Fruit fly (Drosophila melanogaster): ENCODE results near the gene Ocrl.

Ocrl gene

DNA sequence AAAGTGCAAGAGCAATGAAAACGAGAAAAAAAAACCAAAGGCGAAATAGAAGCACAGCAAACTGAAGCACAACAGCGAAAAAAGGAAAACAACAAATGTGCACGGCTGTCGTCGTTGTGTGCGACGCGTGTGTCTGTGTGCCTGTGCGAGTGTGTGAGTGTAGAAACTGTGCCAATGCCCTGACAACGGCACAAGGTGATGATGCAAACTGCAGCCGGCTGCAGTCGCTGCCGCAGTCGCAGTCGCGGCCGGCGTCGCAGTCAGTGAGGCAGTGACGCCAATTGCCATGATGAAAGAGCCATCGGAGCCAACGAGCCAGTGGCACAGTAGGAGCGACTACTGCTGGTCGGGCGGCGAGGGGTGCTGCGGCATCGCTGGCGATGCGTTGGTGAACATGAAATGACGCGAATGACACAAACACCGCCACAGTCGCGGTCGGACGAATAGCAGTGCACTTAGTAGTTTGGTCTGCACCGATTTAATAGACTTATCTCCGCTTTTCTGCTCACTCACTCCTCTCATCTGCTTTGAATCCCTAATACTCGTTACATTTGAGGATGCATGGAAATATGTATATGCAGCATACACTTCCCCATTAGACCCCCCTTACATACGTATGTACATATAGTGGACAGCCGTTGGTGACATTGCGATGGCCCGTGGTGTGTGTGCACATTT lies 45.9 kb downstream of the Ocrl start (continued):
- TF ChIP-seq CG10631 (GFP tag; optimal IDR thresholded peaks at IDR 0.05) (peak; percentile 71), fd59A (GFP tag; optimal IDR thresholded peaks at IDR 0.05) (peak; percentile 66), topi (GFP tag; optimal IDR thresholded peaks at IDR 0.05) (peak; percentile 37), CG31627 (GFP tag; optimal IDR thresholded peaks at IDR 0.05) (peak; percentile 43), CG1621 (tag; optimal IDR thresholded peaks at IDR 0.05) (peak; percentile 75), fd85E (GFP tag; optimal IDR thresholded peaks at IDR 0.05) (peak; percentile 0), spab (GFP tag; optimal IDR thresholded peaks at IDR 0.05) (peak; percentile 68), CG8319 (GFP tag; optimal IDR thresholded peaks at IDR 0.05) (peak; percentile 16), CG11902 (GFP tag; optimal IDR thresholded peaks at IDR 0.05) (peak; percentile 69), Lpt (GFP tag; optimal IDR thresholded peaks at IDR 0.05) (peak; percentile 83), Sox14 (GFP tag; optimal IDR thresholded peaks at IDR 0.05) (peak; percentile 73), CG6792 (GFP tag; optimal IDR thresholded peaks at IDR 0.05) (peak; percentile 77), lz (GFP tag; optimal IDR thresholded peaks at IDR 0.05) (peak; percentile 40), CG8119 (GFP tag; IDR thresholded peaks at IDR 0.05) (peak; percentile 93), ss (GFP tag; optimal IDR thresholded peaks at IDR 0.05) (peak; percentile 60 to 77), Ets96B (tag; optimal IDR thresholded peaks at IDR 0.05) (peak; percentile 69), Sox15 (GFP tag; optimal IDR thresholded peaks at IDR 0.05) (peak; percentile 56), Eip78C (GFP tag) (peak; percentile 94), CG32006 (GFP tag; optimal IDR thresholded peaks at IDR 0.05) (peak; percentile 93), Sox102F (GFP tag; optimal IDR thresholded peaks at IDR 0.05) (no peak), Eip75B (GFP tag; optimal IDR thresholded peaks at IDR 0.05) (peak; percentile 81), Hr4 (GFP tag; optimal IDR thresholded peaks at IDR 0.05) (peak; percentile 90), eg (GFP tag; IDR thresholded peaks at IDR 0.05) (peak; percentile 91), Smox (GFP tag; optimal IDR thresholded peaks at IDR 0.05) (no peak), CG11294 (GFP tag; IDR thresholded peaks at IDR 0.05) (peak; percentile 87), CG16779 (tag; optimal IDR thresholded peaks at IDR 0.05) (peak; percentile 73), Blimp-1 (GFP tag; optimal IDR thresholded peaks at IDR 0.05) (no peak), esn (GFP tag; optimal IDR thresholded peaks at IDR 0.05) (peak; percentile 27), OdsH (GFP tag; optimal IDR thresholded peaks at IDR 0.05) (peak; percentile 85), CG4318 (GFP tag; optimal IDR thresholded peaks at IDR 0.05) (peak; percentile 86), Gug (GFP tag; IDR thresholded peaks at IDR 0.05) (peak; percentile 79), CG3919 (GFP tag; optimal IDR thresholded peaks at IDR 0.05) (peak; percentile 78)

DNA sequence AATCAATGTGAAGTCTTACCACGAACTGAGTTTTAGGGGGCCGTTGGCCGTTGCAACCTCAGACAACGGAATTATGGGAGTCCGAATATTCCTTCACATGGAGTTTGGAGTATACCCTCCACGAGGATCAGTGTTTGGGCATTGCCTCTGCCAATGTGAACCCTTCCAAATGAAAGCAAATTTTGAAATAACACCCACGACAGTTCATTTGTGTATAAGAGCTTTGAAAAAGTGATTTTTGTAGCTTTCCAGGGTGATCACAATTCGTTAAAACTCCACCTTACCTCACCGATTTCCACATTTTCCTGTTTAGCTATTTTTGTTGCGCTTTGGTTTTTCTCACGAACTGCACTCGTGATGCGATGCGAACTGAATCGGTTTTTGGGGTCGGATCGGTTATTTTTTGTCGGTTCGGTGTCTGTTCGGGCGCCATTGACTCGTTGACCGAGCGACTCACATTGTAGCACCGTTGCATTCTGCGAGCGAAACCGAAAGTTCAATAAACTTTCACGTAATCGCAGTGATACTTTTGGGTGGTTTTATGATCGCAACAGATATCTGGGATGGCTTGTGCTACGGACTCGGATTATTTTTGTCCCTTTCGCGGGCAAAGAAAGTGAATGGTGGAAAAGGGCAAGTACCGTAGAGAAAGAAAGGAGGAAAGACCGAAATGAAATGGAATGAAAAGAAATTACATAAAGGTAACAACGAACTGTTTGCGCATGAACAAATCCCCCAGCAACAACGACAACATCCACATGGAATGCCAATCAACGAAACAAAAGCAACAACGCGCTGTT lies 47.2 kb downstream of the Ocrl start:
- no peak for TF ChIP-seq CG8632 (GFP tag; optimal IDR thresholded peaks at IDR 0.05)
- no peak for TF ChIP-seq CG10669 (GFP tag; optimal IDR thresholded peaks at IDR 0.05)
- TF ChIP-seq Eip75B (GFP tag; optimal IDR thresholded peaks at IDR 0.05) = no peak
- no peak for TF ChIP-seq CG34406 (GFP tag; optimal IDR thresholded peaks at IDR 0.05)
- peak; percentile 43 for TF ChIP-seq CG32006 (GFP tag; optimal IDR thresholded peaks at IDR 0.05)
- TF ChIP-seq Smox (GFP tag; optimal IDR thresholded peaks at IDR 0.05) = no peak
- TF ChIP-seq CG6163 (GFP tag; IDR thresholded peaks at IDR 0.05) = 0 out of 3 replicates have a peak, but pooled peaks have one; percentile 16
- no peak for TF ChIP-seq Lpt (GFP tag; optimal IDR thresholded peaks at IDR 0.05)
- no peak for TF ChIP-seq Sox14 (GFP tag; optimal IDR thresholded peaks at IDR 0.05)
- TF ChIP-seq Met (GFP tag; optimal IDR thresholded peaks at IDR 0.05) = no peak
- peak; percentile 18 for TF ChIP-seq CG3919 (GFP tag; optimal IDR thresholded peaks at IDR 0.05)
- no peak for TF ChIP-seq Blimp-1 (GFP tag; optimal IDR thresholded peaks at IDR 0.05)
- TF ChIP-seq esn (GFP tag; optimal IDR thresholded peaks at IDR 0.05) = no peak
- no peak for TF ChIP-seq CG10631 (GFP tag; optimal IDR thresholded peaks at IDR 0.05)
- TF ChIP-seq topi (GFP tag; optimal IDR thresholded peaks at IDR 0.05) = no peak
- peak; percentile 71 for TF ChIP-seq CG15336 (GFP tag; IDR thresholded peaks at IDR 0.05)
- no peak for TF ChIP-seq spab (GFP tag; optimal IDR thresholded peaks at IDR 0.05)
- TF ChIP-seq CG11762 (GFP tag; optimal IDR thresholded peaks at IDR 0.05; ENCODE audit: insufficient read depth) = no peak
- no peak for TF ChIP-seq CG6808 (GFP tag; optimal IDR thresholded peaks at IDR 0.05)
- TF ChIP-seq dac (GFP tag; optimal IDR thresholded peaks at IDR 0.05) = peak; percentile 5
- no peak for TF ChIP-seq fkh (GFP tag; optimal IDR thresholded peaks at IDR 0.05)
- no peak for TF ChIP-seq CG1621 (tag; optimal IDR thresholded peaks at IDR 0.05)
- peak; percentile 75 for TF ChIP-seq eg (GFP tag; IDR thresholded peaks at IDR 0.05)
- TF ChIP-seq achi (GFP tag; optimal IDR thresholded peaks at IDR 0.05) = no peak
- no peak for TF ChIP-seq CG11902 (GFP tag; optimal IDR thresholded peaks at IDR 0.05)
- TF ChIP-seq CG9139 (GFP tag; optimal IDR thresholded peaks at IDR 0.05) = no peak
- no peak for TF ChIP-seq Hr38 (GFP tag; optimal IDR thresholded peaks at IDR 0.05)
- no peak for TF ChIP-seq fd59A (GFP tag; optimal IDR thresholded peaks at IDR 0.05)
- TF ChIP-seq CG6276 (GFP tag; optimal IDR thresholded peaks at IDR 0.05) = peak; percentile 65
- no peak for TF ChIP-seq ss (GFP tag; optimal IDR thresholded peaks at IDR 0.05)
- peak; percentile 39 for TF ChIP-seq OdsH (GFP tag; optimal IDR thresholded peaks at IDR 0.05)

All from whole organism, prepupa.